Fruit fly (Drosophila melanogaster): ENCODE measurements around the gene CG14506.

- TF ChIP-seq so (GFP tag; IDR thresholded peaks at IDR 0.05) (no peak), TFAM (GFP tag; optimal IDR thresholded peaks at IDR 0.05) (no peak), pb (GFP tag; optimal IDR thresholded peaks at IDR 0.05) (no peak), Spps (tag; optimal IDR thresholded peaks at IDR 0.05) (no peak), p53 (GFP tag; optimal IDR thresholded peaks at IDR 0.05) (no peak)
Measured at dm6 chr3R:29293457-29293856, 3.5 kb downstream of the CG14506 start.

All from whole organism, embryonic.